Fruit fly (Drosophila melanogaster): ENCODE results near the gene CG1578.

The CG1578 gene

DNA sequence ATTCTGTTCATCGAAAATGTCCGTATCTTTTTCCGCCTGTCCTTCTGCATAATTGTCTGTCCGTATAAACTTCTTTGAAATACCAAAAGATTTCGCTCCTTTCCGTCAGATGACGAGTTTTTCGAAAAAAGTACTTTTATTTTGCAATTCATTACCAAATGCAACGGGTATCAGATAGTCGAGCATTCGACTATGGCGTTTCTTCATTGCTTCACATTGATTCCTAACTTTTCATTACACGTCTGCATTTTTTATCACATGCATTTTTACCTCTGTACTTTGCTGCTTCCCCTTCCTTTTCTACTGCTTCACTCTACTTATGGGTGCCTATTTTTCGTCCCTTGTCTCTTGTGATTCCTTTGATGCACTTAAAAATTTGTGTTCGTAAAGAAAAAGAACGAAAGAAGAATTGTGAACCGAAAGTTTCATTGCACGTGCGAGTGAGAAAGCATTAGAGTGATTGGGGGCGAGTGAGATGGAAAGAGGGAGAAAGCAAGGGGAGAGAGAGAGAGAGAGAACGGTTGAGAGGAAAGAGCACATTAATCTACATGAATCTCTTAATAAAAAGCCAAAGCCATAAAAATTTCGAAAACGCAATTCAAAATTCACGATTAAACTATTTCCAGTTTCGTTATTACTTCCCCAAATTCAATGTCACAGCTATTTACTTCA lies 12.1 kb upstream of the CG1578 start:
- TF ChIP-seq CG8478 (optimal IDR thresholded peaks at IDR 0.05) (no peak), CTCF (optimal IDR thresholded peaks at IDR 0.05) (no peak)

DNA sequence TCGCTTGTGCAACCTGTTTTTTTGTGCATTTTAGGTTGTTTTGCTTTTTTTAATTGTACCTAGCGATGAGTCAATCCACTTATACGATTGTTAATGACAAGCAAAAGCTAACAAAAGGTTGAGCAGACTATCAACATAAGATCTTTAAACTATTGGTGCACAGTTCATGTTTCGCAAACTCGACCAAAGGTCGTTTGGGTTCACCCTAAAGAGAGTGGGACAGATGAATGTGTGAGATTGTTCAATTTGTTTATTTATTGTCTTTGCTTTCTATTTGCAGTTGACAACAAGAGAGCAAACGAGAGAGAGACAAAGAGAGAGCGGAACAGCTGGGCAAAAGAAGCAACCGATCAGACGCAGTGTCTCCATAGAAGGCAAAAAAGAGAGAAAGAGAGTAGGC lies 6.7 kb upstream of the CG1578 start:
- no peak for TF ChIP-seq CG8478 (optimal IDR thresholded peaks at IDR 0.05)
- TF ChIP-seq CTCF (optimal IDR thresholded peaks at IDR 0.05): no peak

DNA sequence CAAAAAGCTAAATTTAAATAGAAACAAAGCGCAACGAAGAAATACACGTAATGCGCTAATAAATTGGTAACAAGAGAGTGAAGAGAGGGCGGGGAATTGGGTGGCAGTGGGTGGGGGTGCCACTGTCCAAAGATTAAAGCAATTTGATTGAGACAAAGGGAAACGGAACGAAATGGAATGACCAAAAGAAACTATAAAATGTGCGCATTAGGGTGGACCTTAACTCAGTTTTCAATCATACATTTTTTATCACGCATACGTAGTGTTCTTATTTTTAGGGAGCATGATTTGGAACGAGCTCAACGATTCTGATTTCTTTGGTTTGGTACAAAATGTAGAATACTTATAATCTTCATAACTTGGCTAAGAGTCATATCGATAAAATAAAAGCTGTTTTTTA lies 5.6 kb upstream of the CG1578 start:
- TF ChIP-seq CG8478 (optimal IDR thresholded peaks at IDR 0.05) (no peak), CTCF (optimal IDR thresholded peaks at IDR 0.05) (no peak)

DNA sequence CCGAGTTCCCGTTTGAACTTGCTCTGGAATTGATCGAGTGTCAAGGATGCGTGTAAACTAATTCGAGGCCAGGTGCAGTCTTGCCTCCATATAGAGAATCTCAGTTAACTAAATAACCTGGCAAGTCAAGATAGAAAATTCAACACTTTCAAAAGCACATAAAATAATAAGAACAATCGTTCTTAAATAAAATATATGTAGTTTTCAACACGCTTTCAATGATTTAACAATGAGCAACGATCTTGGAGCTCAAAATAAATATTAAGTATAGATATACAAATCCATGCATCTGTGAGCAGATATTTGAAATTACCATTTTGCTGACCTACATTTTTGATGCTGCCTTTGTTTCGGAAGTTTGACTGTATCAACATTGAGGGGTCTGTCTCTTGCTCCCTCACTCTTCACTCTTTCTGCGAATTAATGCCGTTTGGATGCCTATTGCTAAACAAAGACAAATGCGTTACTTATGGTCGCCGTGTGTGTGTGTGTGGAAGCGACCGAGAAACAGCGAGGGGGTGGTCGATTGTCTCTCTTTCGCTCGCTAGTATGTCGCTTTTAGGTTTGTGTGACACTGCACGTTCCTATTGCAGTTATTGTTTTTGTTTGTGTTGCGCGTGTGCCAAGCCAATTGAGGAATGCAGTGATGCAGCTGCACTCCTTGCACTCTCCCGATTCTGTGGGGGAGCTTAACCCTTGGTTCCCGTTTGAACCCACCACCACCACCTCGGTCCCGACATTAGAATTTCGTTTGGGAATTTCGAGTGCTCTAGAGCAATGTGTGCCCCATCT lies 4.1 kb upstream of the CG1578 start:
- no peak for TF ChIP-seq CTCF (optimal IDR thresholded peaks at IDR 0.05)
- TF ChIP-seq CG8478 (optimal IDR thresholded peaks at IDR 0.05): no peak

DNA sequence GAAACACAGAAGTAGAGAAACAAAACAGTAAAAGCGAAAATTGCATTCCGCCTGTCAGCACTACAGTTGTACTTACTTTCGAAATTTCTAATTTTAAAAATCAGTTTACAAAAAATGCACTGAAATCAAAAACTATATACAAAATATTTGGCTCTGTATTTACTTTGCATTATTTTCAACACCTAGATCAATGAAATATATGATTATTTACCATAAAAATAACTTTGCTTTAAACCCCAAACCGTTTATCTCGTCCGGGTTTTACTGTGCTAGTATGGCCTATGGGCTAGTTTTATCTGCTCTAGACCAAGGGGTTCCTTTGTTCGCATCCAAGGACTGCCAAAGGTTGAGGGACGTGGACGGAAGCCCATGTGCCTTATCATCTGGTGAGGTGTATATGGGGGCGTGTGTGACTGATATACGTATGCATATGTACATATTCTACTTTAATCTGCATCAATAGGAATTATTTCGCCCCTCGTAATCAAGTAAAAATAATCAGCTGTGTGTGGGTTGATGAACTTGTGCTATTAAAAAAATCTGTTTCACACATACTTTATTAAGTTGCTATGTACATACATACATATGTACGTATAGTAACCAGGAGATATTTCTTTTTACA lies 3.0 kb upstream of the CG1578 start:
- no peak for TF ChIP-seq CG8478 (optimal IDR thresholded peaks at IDR 0.05)
- no peak for TF ChIP-seq CTCF (optimal IDR thresholded peaks at IDR 0.05)

DNA sequence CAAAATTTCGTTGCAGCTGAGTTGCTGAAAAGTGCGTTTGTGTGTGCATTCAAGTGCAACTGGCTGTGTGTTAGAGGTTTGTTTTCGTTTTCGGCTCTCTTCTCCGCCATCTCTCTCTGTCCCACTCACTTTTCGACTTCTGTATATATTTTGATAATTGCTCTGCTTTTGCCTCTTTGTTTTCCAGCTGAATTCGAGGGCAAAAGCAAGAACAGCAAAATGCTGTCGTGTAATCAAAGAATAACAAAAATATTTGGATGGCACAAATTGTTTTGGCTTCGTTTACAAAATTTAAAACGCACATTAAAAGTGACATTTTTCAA lies 2.4 kb upstream of the CG1578 start:
- TF ChIP-seq CTCF (optimal IDR thresholded peaks at IDR 0.05) (no peak), CG8478 (optimal IDR thresholded peaks at IDR 0.05) (no peak)

DNA sequence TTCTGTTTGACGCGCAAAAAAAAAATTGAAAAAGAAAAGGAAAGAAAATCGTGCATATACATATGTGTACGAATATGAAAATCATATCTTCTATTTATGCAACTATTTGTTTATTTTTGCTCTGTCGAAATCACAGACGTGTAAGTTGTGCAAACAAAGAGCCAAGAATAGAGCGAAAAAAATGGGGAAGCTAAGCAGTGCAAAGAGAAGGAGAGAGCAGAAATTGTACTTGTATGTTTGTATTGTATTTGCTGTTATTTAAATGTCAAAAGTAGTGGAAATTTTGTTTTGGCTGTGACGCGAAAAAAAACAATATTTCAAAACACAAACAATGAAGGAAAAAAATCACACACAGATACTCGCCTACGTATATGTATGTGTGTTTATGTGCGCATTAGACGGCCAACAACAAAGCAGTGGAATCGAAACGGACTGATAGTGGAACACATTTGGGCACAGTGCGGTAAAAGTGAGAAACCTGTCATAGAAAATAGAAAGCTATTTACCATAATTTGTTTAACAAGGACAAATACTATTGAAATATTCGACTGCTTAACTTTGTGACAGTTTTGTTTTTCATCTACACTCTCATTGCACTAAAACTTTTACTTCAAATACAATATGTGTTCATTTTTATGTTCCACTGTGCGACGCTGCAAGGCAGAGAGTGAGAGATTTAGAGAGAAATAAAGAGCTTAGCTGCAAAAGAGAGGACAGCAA lies 1.9 kb upstream of the CG1578 start:
- TF ChIP-seq CTCF (optimal IDR thresholded peaks at IDR 0.05): no peak
- no peak for TF ChIP-seq CG8478 (optimal IDR thresholded peaks at IDR 0.05)

DNA sequence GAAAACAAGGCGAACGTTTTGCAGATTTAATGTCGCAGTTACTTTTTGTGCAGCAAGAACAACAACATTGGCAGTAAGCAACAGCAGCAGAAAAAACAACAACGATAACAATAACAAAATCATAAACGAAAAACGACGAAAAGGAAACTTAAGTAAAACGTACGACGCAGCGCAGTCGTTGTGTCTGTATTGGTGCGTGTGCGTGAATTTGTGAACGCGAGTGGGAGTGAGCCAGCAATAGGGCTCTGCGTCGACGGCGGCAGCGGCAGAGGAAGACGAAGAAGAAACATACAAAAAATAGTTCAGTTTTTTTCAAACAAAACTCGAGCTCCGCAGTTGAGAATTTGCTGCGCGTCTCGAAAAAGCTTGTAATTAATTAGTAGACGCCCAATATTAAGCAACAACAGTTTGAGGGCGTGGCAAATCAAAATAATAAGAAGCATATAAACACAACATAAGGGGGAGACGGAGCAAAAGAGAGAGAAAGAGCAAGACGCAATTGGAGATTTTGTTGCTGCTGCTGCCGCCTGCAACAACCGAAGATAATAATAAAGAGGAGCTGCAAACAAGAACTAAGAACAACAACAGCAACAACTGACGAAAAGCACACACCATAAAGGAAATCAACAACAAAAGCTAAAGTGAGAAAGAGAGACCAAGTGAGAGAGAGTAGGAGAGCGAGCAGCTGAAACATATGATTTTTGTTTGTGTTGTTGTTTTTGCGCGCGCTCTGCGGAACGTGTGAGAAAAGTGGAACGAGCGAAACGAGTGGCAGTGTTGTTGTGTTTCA lies 1.0 kb upstream of the CG1578 start:
- TF ChIP-seq CG8478 (optimal IDR thresholded peaks at IDR 0.05) (no peak), CTCF (optimal IDR thresholded peaks at IDR 0.05) (no peak)

DNA sequence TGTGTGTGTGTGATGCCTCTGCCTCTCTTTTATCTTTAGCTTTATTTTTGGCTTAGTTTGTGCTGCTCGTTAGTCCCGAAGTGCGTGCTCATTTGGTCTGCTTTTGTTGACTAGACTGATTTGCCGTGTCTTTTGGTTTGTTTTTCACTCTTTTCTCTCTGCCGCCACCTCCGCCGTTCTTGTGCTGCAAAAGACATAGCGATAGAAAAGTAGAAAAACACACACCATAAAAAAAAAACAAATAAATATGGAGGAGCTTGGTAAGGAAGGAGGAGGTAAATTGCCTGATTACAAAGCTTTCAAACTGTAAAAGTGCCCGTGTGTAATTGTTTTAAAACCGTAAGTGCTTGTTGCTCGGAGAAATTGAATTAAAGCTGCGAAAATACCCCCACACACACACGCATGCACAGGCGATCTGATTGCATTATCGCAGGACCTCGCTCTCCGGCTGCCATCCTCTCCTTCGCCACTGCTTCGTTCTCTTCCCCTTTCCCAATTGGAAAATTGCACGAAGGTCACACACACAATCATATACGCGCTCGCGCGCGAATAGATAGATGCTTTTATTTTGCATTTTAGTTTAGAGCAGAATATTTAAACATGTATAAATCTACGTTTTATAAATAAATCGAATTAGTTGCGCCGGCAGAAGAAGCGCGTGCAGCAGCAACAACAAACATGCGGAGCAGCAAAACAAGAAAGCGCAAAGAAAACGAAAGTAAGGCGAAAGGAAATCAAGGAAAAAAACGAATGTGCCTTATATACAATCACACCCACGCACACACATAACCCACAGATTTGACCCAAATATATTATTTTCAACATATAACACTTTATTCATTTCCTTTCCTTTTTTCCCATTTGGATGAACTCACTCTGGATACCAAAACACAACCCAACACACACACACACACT lies 738 bp downstream of the CG1578 start:
- TF ChIP-seq CTCF (optimal IDR thresholded peaks at IDR 0.05) (no peak), CG8478 (optimal IDR thresholded peaks at IDR 0.05) (no peak)

DNA sequence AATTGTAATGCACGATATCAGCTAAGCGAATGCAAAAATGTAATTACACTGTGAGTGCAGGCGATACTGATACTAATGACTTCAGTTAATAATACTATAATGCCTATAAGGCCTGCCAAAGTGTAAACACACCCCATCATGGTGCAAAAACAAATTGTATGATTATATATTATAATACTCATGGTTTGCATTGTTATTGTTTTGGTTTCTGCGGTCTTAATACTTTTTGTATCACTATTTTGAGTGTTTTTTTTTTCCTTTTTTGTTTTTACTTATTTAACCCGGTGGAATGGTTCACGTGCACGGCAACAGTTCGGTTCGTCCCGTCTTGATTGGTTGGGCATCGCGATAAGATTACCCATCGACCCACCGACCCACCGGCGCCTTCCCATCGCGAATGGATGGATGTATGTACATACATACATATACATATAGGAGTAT lies 2.6 kb downstream of the CG1578 start:
- no peak for TF ChIP-seq CG8478 (optimal IDR thresholded peaks at IDR 0.05)
- TF ChIP-seq CTCF (optimal IDR thresholded peaks at IDR 0.05): no peak

DNA sequence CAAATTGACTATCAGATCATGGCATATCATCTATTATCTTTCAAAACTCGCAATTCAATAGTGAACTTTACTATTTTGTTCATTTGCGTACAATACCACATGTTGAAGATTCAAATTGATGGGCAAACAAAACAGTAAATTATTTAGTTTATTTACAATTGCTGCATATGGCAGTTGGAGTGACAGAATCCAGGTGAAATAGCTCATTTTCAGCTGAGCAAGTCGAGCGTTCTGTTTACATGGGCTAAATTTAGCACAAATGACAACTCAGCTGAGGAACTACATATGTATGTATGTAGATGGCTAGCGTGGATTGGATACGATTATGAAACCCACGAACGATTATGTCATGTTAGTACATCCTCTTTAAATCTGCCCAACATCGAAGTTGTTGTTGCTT lies 3.5 kb downstream of the CG1578 start:
- TF ChIP-seq CG8478 (optimal IDR thresholded peaks at IDR 0.05): no peak
- TF ChIP-seq CTCF (optimal IDR thresholded peaks at IDR 0.05): no peak

DNA sequence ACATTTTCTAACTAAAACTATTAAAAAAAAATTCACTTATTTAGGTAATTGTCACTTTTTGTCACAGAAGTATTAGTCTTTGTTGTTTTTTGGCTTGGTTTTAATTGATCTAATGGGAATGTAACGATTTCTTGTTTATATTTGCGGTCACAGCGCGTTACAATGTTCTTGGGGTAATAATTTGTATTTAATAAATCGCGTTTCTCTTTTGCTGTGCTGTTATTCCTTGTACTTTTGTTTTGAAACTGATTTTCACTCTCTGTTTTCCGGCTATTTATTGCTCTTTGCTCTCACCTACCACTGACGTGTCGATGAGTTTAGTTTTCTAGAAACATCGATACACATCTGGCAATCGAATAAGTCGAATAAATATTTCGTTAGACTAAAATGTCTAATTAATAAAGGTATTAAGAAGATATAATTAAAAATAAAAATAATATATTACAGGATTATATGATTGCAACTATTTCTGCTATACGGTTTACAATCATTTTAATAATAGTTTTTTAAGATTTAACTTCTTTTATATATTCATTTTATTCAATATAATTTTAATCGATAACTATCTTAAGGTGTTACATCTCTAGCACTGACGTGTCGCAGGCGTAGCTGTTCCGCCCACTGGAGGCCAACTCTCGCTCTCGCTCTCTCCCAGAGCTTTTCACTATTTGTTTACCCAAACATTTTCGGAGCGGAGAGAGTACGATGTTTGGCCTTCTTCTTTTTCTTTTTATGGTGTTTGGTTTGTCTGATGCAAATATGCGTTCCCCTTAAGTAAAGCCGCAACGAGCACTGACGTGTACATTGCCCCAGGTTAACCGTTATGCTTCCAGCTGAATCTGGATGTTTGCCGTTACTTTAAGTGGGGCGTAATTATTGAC lies 9.2 kb downstream of the CG1578 start, which contains the start of gene Hsc70-3:
TSS of gene Hsc70-3 (minus strand) at position 251 of the 881 bp plus-strand sequence.
- TF ChIP-seq CG8478 (optimal IDR thresholded peaks at IDR 0.05) (no peak), CTCF (optimal IDR thresholded peaks at IDR 0.05) (no peak)

DNA sequence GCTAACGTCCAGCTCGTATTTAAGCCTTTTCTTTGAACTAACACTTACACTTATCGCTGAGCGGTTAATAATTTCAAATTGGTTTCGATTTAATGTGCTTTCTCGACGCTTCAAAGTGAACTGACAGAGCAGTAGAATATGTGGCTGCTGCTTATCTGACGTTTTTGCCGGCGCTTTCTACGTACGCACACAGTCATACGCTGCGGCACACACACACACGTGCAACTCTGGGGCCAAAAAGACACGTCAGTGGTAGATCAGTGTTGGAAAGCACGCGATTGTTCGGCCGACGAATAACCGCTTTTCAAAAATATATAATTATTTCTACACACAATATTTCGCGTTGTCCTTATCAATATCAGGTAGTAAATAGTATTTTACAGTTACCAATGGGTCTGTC lies 10.2 kb downstream of the CG1578 start:
- no peak for TF ChIP-seq CG8478 (optimal IDR thresholded peaks at IDR 0.05)
- no peak for TF ChIP-seq CTCF (optimal IDR thresholded peaks at IDR 0.05)
